Fruit fly (Drosophila melanogaster) whole organism, embryonic: ENCODE results near the gene CG33514.

Experiments used
- CG8388 ChIP-seq: fragments of 200-800 bp; sonication (Bioruptor generic); optimal IDR thresholded peaks from 2 replicates; lab custom pipeline; 2019; ENCODE audit warnings: missing biosample characterization, mild to moderate bottlenecking, missing genetic modification characterization, moderate library complexity
- Dp ChIP-seq: fragments of 200-800 bp; sonication (Bioruptor generic); optimal IDR thresholded peaks from 2 replicates; lab custom pipeline; 2018; ENCODE audit warnings: missing biosample characterization, mild to moderate bottlenecking, missing genetic modification characterization, moderate library complexity
- Hey ChIP-seq: fragments of 200-800 bp; sonication (Bioruptor generic); optimal IDR thresholded peaks from 3 replicates; lab custom pipeline; 2018; ENCODE audit warnings: missing biosample characterization, mild to moderate bottlenecking, missing genetic modification characterization

DNA sequence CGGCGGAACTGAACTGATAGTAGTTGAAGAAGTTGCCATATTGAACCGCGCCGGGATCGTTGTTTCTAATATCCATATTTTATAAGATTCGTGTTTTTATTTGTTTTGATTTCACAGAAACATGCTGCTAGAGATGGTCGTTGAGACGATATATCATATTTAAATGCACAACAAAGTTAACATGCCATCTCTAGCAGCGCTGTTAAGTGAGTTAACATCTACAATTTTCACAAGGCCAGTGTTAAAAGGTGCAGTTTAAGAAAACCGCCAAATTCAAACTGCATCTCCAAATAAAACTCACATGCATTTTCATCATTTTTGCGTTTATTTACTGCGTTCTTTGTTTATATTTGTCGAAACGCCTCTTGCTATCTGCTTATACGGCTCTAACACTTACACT, 2.1 kb downstream of the CG33514 start, which contains the start of gene CG11342:
- TF ChIP-seq Hey (no peak), CG8388 (GFP tag; lab: Kevin White, UChicago) (no peak), Dp (GFP tag; lab: Kevin White, UChicago) (peak; percentile 89)
